Fruit fly (Drosophila melanogaster): Measurements from ENCODE around the gene gfzf.

Gene gfzf

dm6 chr3R:7127966-7128365, 22.8 kb downstream of the gfzf start, which contains the start of gene CG10068:
CG10068 (minus strand) TSS chr3R:7128027.
- TF ChIP-seq svp (GFP tag): peak; percentile 96
- peak; percentile 4 for TF ChIP-seq fd85E (GFP tag; optimal IDR thresholded peaks at IDR 0.05)
- TF ChIP-seq CG6792 (GFP tag; optimal IDR thresholded peaks at IDR 0.05): peak; percentile 82
- TF ChIP-seq CG6276 (GFP tag; optimal IDR thresholded peaks at IDR 0.05): peak; percentile 49
- peak; percentile 90 for TF ChIP-seq Sox14 (GFP tag; optimal IDR thresholded peaks at IDR 0.05)
- peak in 1 of 2 experiments; percentile 62 for TF ChIP-seq salr (GFP tag; optimal IDR thresholded peaks at IDR 0.05)
- TF ChIP-seq Smox (GFP tag; optimal IDR thresholded peaks at IDR 0.05): peak; percentile 84
- peak; percentile 64 for TF ChIP-seq Sox15 (GFP tag; optimal IDR thresholded peaks at IDR 0.05)
- TF ChIP-seq CG3032 (tag; optimal IDR thresholded peaks at IDR 0.05): peak; percentile 84
- peak; percentile 62 for TF ChIP-seq fd59A (GFP tag; optimal IDR thresholded peaks at IDR 0.05)
- peak; percentile 88 for TF ChIP-seq Eip75B (GFP tag; optimal IDR thresholded peaks at IDR 0.05)
- peak; percentile 64 for TF ChIP-seq CG7368 (GFP tag; optimal IDR thresholded peaks at IDR 0.05)
- TF ChIP-seq topi (GFP tag; optimal IDR thresholded peaks at IDR 0.05): peak; percentile 90
- TF ChIP-seq fkh (GFP tag; optimal IDR thresholded peaks at IDR 0.05): peak; percentile 97
- peak; percentile 82 for TF ChIP-seq achi (GFP tag; optimal IDR thresholded peaks at IDR 0.05)
- peak; percentile 84 for TF ChIP-seq CG8632 (GFP tag; optimal IDR thresholded peaks at IDR 0.05)
- TF ChIP-seq CG3919 (GFP tag; optimal IDR thresholded peaks at IDR 0.05): peak; percentile 88
- TF ChIP-seq Lpt (GFP tag; optimal IDR thresholded peaks at IDR 0.05): peak; percentile 60
- TF ChIP-seq dsx (GFP tag; optimal IDR thresholded peaks at IDR 0.05; ENCODE audit: poor library complexity, severe bottlenecking): peak; percentile 91
- no peak for TF ChIP-seq CG32006 (GFP tag; optimal IDR thresholded peaks at IDR 0.05)
- TF ChIP-seq CG9139 (GFP tag; optimal IDR thresholded peaks at IDR 0.05): peak; percentile 11
- peak; percentile 81 for TF ChIP-seq CG10669 (GFP tag; optimal IDR thresholded peaks at IDR 0.05)
- TF ChIP-seq CG6808 (GFP tag; optimal IDR thresholded peaks at IDR 0.05): peak; percentile 61
- peak; percentile 81 for TF ChIP-seq Ets21C (GFP tag; optimal IDR thresholded peaks at IDR 0.05)
- peak; percentile 85 for TF ChIP-seq CG10631 (GFP tag; optimal IDR thresholded peaks at IDR 0.05)
- peak; percentile 84 for TF ChIP-seq CG31627 (GFP tag; optimal IDR thresholded peaks at IDR 0.05)
- TF ChIP-seq CG11902 (GFP tag; optimal IDR thresholded peaks at IDR 0.05): peak; percentile 55
- peak; percentile 63 for TF ChIP-seq CG11762 (GFP tag; optimal IDR thresholded peaks at IDR 0.05; ENCODE audit: insufficient read depth)
- TF ChIP-seq esn (GFP tag; optimal IDR thresholded peaks at IDR 0.05): peak; percentile 92
- TF ChIP-seq ss (GFP tag; optimal IDR thresholded peaks at IDR 0.05): peak; percentile 48 to 75
- TF ChIP-seq CG4318 (GFP tag; optimal IDR thresholded peaks at IDR 0.05): peak; percentile 30
- TF ChIP-seq Eip93F (GFP tag; optimal IDR thresholded peaks at IDR 0.05): no peak
- TF ChIP-seq dac (GFP tag; optimal IDR thresholded peaks at IDR 0.05): peak; percentile 29
- TF ChIP-seq Gug (GFP tag; IDR thresholded peaks at IDR 0.05): no peak; the same call in 1 of the 2 replicates
- peak; percentile 93 for TF ChIP-seq CG6163 (GFP tag; IDR thresholded peaks at IDR 0.05)
- peak; percentile 57 for TF ChIP-seq CG11294 (GFP tag; IDR thresholded peaks at IDR 0.05)
- peak; percentile 49 for TF ChIP-seq Blimp-1 (GFP tag; optimal IDR thresholded peaks at IDR 0.05)
- TF ChIP-seq OdsH (GFP tag; optimal IDR thresholded peaks at IDR 0.05): peak; percentile 79
- TF ChIP-seq CG8119 (GFP tag; IDR thresholded peaks at IDR 0.05): peak; percentile 66
- TF ChIP-seq Hr4 (GFP tag; optimal IDR thresholded peaks at IDR 0.05): peak; percentile 72
- peak; percentile 77 for TF ChIP-seq acj6 (GFP tag; optimal IDR thresholded peaks at IDR 0.05)
- peak; percentile 57 for TF ChIP-seq CG6854 (GFP tag; optimal IDR thresholded peaks at IDR 0.05)
- peak; percentile 83 for TF ChIP-seq cyc (GFP tag; optimal IDR thresholded peaks at IDR 0.05)
- TF ChIP-seq Hr39 (GFP tag; optimal IDR thresholded peaks at IDR 0.05): peak; percentile 87
- TF ChIP-seq vri (GFP tag; optimal IDR thresholded peaks at IDR 0.05): peak; percentile 73
- TF ChIP-seq Eip78C (GFP tag): peak; percentile 95
- peak; percentile 90 for TF ChIP-seq lz (GFP tag; optimal IDR thresholded peaks at IDR 0.05)
- peak; percentile 87 for TF ChIP-seq Sox102F (GFP tag; optimal IDR thresholded peaks at IDR 0.05)
- TF ChIP-seq Hr38 (GFP tag; optimal IDR thresholded peaks at IDR 0.05): peak; percentile 7
- TF ChIP-seq Ets96B (tag; optimal IDR thresholded peaks at IDR 0.05): peak; percentile 80
- peak; percentile 69 for TF ChIP-seq net (GFP tag; optimal IDR thresholded peaks at IDR 0.05)
- peak; percentile 87 for TF ChIP-seq pdm3 (GFP tag; optimal IDR thresholded peaks at IDR 0.05)
